Fruit fly (Drosophila melanogaster) whole organism, prepupa: ENCODE measurements around the gene CG32091.

Experiments
- Blimp-1 ChIP-seq: fragments of 200-800 bp; sonication (Bioruptor generic); optimal IDR thresholded peaks from 3 replicates; lab custom pipeline; 2017; ENCODE audit warnings: missing biosample characterization, missing genetic modification characterization, mild to moderate bottlenecking, moderate library complexity, missing genetic modification reagents
- CG10631 ChIP-seq: fragments of 200-800 bp; sonication (Bioruptor generic); optimal IDR thresholded peaks from 2 replicates; lab custom pipeline; 2016; ENCODE audit warnings: missing biosample characterization, missing genetic modification characterization
- CG11294 ChIP-seq: fragments of 200-800 bp; sonication (Bioruptor generic); IDR thresholded peaks from 2 replicates; pipeline ENCODE4 v1.3.6; 2022; ENCODE audit warnings: missing biosample characterization, missing genetic modification characterization
- CG11762 ChIP-seq: fragments of 200-800 bp; sonication (Bioruptor generic); optimal IDR thresholded peaks from 3 replicates; lab custom pipeline; 2016; ENCODE audit warnings: missing biosample characterization, missing genetic modification characterization; ENCODE audit not compliant: insufficient read depth
- CG15336 ChIP-seq: fragments of 200-800 bp; sonication (Bioruptor generic); IDR thresholded peaks from 2 replicates; pipeline ENCODE4 v1.3.6; 2022; ENCODE audit warnings: missing biosample characterization, missing genetic modification characterization
- CG1621 ChIP-seq: fragments of 200-800 bp; sonication (Bioruptor generic); optimal IDR thresholded peaks from 3 replicates; lab custom pipeline; 2018; ENCODE audit warnings: missing biosample characterization, mild to moderate bottlenecking, missing genetic modification characterization
- CG16779 ChIP-seq: fragments of 200-800 bp; sonication (Bioruptor generic); optimal IDR thresholded peaks from 3 replicates; lab custom pipeline; 2017; ENCODE audit warnings: missing biosample characterization, mild to moderate bottlenecking, missing genetic modification characterization
- CG3032 ChIP-seq: fragments of 200-800 bp; optimal IDR thresholded peaks from 2 replicates; lab custom pipeline; 2019; ENCODE audit warnings: missing biosample characterization, mild to moderate bottlenecking, missing genetic modification characterization, moderate library complexity
- CG31627 ChIP-seq: fragments of 200-800 bp; sonication (Bioruptor generic); optimal IDR thresholded peaks from 3 replicates; lab custom pipeline; 2016; ENCODE audit warnings: missing biosample characterization, missing genetic modification characterization
- CG34406 ChIP-seq: fragments of 200-800 bp; sonication (Bioruptor generic); optimal IDR thresholded peaks from 3 replicates; lab custom pipeline; 2016; ENCODE audit warnings: missing biosample characterization, missing genetic modification characterization
- CG3919 ChIP-seq: fragments of 200-800 bp; sonication (Bioruptor generic); optimal IDR thresholded peaks from 3 replicates; lab custom pipeline; 2016; ENCODE audit warnings: missing biosample characterization, missing genetic modification characterization
- CG6163 ChIP-seq: fragments of 200-800 bp; sonication (Bioruptor generic); IDR thresholded peaks from 3 replicates; pipeline ENCODE4 v1.3.6; 2022; ENCODE audit warnings: missing biosample characterization, missing genetic modification characterization
- CG6792 ChIP-seq: fragments of 200-800 bp; sonication (Bioruptor generic); optimal IDR thresholded peaks from 3 replicates; lab custom pipeline; 2016; ENCODE audit warnings: missing biosample characterization, missing genetic modification characterization
- CG7368 ChIP-seq: fragments of 200-800 bp; sonication (Bioruptor generic); optimal IDR thresholded peaks from 3 replicates; lab custom pipeline; 2016; ENCODE audit warnings: missing biosample characterization, missing genetic modification characterization
- CG8119 ChIP-seq: fragments of 200-800 bp; sonication (Bioruptor generic); IDR thresholded peaks from 3 replicates; pipeline ENCODE4 v1.3.6; 2022; ENCODE audit warnings: missing biosample characterization, missing genetic modification characterization
- CG8319 ChIP-seq: fragments of 200-800 bp; sonication (Bioruptor generic); optimal IDR thresholded peaks from 3 replicates; lab custom pipeline; 2016; ENCODE audit warnings: missing biosample characterization, missing genetic modification characterization
- Eip75B ChIP-seq: fragments of 200-800 bp; sonication (Bioruptor generic); optimal IDR thresholded peaks from 3 replicates; lab custom pipeline; 2016; ENCODE audit warnings: missing biosample characterization, missing genetic modification characterization
- Eip78C ChIP-seq: fragments of 200-800 bp; sonication (Bioruptor generic); peaks from one replicate; lab custom pipeline; 2016; ENCODE audit warnings: missing biosample characterization, missing genetic modification characterization
- Eip93F ChIP-seq: fragments of 200-800 bp; sonication (Bioruptor generic); optimal IDR thresholded peaks from 2 replicates; lab custom pipeline; 2016; ENCODE audit warnings: missing biosample characterization, mild to moderate bottlenecking, missing genetic modification characterization
- Ets21C ChIP-seq: fragments of 200-800 bp; sonication (Bioruptor generic); optimal IDR thresholded peaks from 3 replicates; lab custom pipeline; 2016; ENCODE audit warnings: missing biosample characterization, missing genetic modification characterization
- Ets96B ChIP-seq: fragments of 200-800 bp; optimal IDR thresholded peaks from 2 replicates; lab custom pipeline; 2019; ENCODE audit warnings: missing biosample characterization, mild to moderate bottlenecking, missing genetic modification characterization, moderate library complexity
- Gug ChIP-seq: fragments of 200-800 bp; sonication (Bioruptor generic); IDR thresholded peaks from 2 replicates; pipeline ENCODE4 v1.3.6; 2022; ENCODE audit warnings: missing biosample characterization, missing genetic modification characterization
- Hr39 ChIP-seq: fragments of 200-800 bp; sonication (Bioruptor generic); optimal IDR thresholded peaks from 2 replicates; lab custom pipeline; 2016; ENCODE audit warnings: missing biosample characterization, missing genetic modification characterization
- Hr4 ChIP-seq: fragments of 200-800 bp; sonication (Bioruptor generic); optimal IDR thresholded peaks from 3 replicates; lab custom pipeline; 2016; ENCODE audit warnings: missing biosample characterization, missing genetic modification characterization
- Met ChIP-seq: fragments of 200-800 bp; sonication (Bioruptor generic); optimal IDR thresholded peaks from 3 replicates; lab custom pipeline; 2016; ENCODE audit warnings: missing biosample characterization, missing genetic modification characterization
- OdsH ChIP-seq: fragments of 200-800 bp; sonication (Bioruptor generic); optimal IDR thresholded peaks from 3 replicates; lab custom pipeline; 2016; ENCODE audit warnings: missing biosample characterization, missing genetic modification characterization
- Sox102F ChIP-seq: fragments of 200-800 bp; sonication (Bioruptor generic); optimal IDR thresholded peaks from 2 replicates; lab custom pipeline; 2016; ENCODE audit warnings: missing biosample characterization, mild to moderate bottlenecking, missing genetic modification characterization
- Sox14 ChIP-seq: fragments of 200-800 bp; sonication (Bioruptor generic); optimal IDR thresholded peaks from 3 replicates; lab custom pipeline; 2016; ENCODE audit warnings: missing biosample characterization, missing genetic modification characterization
- Sox15 ChIP-seq: fragments of 200-800 bp; sonication (Bioruptor generic); optimal IDR thresholded peaks from 3 replicates; lab custom pipeline; 2016; ENCODE audit warnings: missing biosample characterization, missing genetic modification characterization
- achi ChIP-seq: fragments of 200-800 bp; sonication (Bioruptor generic); optimal IDR thresholded peaks from 3 replicates; lab custom pipeline; 2016; ENCODE audit warnings: missing biosample characterization, missing genetic modification characterization
- acj6 ChIP-seq: fragments of 200-800 bp; sonication (Bioruptor generic); optimal IDR thresholded peaks from 3 replicates; lab custom pipeline; 2016; ENCODE audit warnings: missing biosample characterization, missing genetic modification characterization
- dac ChIP-seq: fragments of 200-800 bp; sonication (Bioruptor generic); optimal IDR thresholded peaks from 2 replicates; lab custom pipeline; 2017; ENCODE audit warnings: missing biosample characterization, mild to moderate bottlenecking, missing genetic modification characterization
- dsx ChIP-seq: fragments of 200-800 bp; optimal IDR thresholded peaks from 3 replicates; lab custom pipeline; 2019; ENCODE audit warnings: missing biosample characterization, mild to moderate bottlenecking, missing genetic modification characterization, moderate library complexity; ENCODE audit not compliant: poor library complexity, severe bottlenecking
- eg ChIP-seq: fragments of 200-800 bp; sonication (Bioruptor generic); IDR thresholded peaks from 3 replicates; pipeline ENCODE4 v1.3.6; 2022; ENCODE audit warnings: missing biosample characterization, missing genetic modification characterization
- esn ChIP-seq: fragments of 200-800 bp; sonication (Bioruptor generic); optimal IDR thresholded peaks from 2 replicates; lab custom pipeline; 2016; ENCODE audit warnings: missing biosample characterization, mild to moderate bottlenecking, missing genetic modification characterization, moderate library complexity
- fd59A ChIP-seq: fragments of 200-800 bp; sonication (Bioruptor generic); optimal IDR thresholded peaks from 2 replicates; lab custom pipeline; 2017; ENCODE audit warnings: missing biosample characterization, mild to moderate bottlenecking, missing genetic modification characterization, missing genetic modification reagents
- lz ChIP-seq: fragments of 200-800 bp; sonication (Bioruptor generic); optimal IDR thresholded peaks from 3 replicates; lab custom pipeline; 2016; ENCODE audit warnings: missing biosample characterization, missing genetic modification characterization
- net ChIP-seq: fragments of 200-800 bp; sonication (Bioruptor generic); optimal IDR thresholded peaks from 3 replicates; lab custom pipeline; 2016; ENCODE audit warnings: missing biosample characterization, missing genetic modification characterization
- salr ChIP-seq, 2 experiments: fragments of 200-800 bp; sonication (Bioruptor generic); optimal IDR thresholded peaks; 3 replicates each; lab custom pipeline; 2016 to 2018; ENCODE audit warnings: missing biosample characterization in 2 of 2, missing genetic modification characterization in 2 of 2, mild to moderate bottlenecking in 1 of 2
- ss ChIP-seq, 2 experiments: fragments of 200-800 bp; sonication (Bioruptor generic); optimal IDR thresholded peaks; 2 replicates in 1 of 2; 3 replicates in 1 of 2; lab custom pipeline; 2017 to 2018; ENCODE audit warnings: mild to moderate bottlenecking in 2 of 2, missing biosample characterization in 2 of 2, missing genetic modification characterization in 2 of 2, moderate library complexity in 1 of 2
- svp ChIP-seq: fragments of 200-800 bp; sonication (Bioruptor generic); peaks from one replicate; lab custom pipeline; 2016; ENCODE audit warnings: missing biosample characterization, missing genetic modification characterization
- topi ChIP-seq: fragments of 200-800 bp; sonication (Bioruptor generic); optimal IDR thresholded peaks from 3 replicates; lab custom pipeline; 2016; ENCODE audit warnings: missing biosample characterization, missing genetic modification characterization
- vri ChIP-seq: fragments of 200-800 bp; sonication (Bioruptor generic); optimal IDR thresholded peaks from 3 replicates; lab custom pipeline; 2016; ENCODE audit warnings: missing biosample characterization, mild to moderate bottlenecking, missing genetic modification characterization

The CG32091 gene

DNA sequence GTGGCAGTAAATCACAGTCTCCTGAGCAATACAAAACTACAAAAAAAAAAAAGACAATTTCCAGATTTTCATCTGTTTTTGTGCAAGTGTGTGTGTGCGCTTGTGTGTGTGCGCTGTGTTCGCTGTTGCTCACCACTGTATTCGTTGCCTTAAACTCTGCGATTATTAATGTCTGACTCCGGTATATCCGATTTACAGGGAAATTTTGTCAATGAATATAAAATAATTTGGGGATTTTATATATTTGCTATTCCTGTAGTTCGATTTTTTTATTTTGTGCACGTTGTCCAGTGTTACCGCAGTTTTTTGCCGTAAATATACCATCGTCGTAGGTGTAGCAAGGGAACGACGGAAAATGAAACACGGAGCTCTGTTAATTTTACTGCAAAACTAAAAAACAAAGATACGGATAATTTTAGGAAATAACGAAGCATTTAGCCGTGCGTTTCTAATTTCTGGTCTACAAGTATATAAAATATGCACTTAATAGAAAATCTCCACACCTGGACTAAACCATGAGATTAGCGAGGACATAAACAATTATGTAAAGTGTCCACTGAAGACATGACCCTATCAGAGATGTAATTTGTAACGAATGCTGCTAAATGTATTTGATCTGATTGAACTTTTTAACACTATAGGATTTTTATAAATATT is 21.9 kb upstream of the CG32091 start, which contains the start of gene Duba:
Gene Duba (minus strand): TSS at position 313 of the 657 bp plus-strand sequence.
- TF ChIP-seq acj6 (GFP tag; lab: Kevin White, UChicago) = no peak
- TF ChIP-seq Ets96B = no peak
- TF ChIP-seq Sox14 (GFP tag; lab: Kevin White, UChicago) = peak; percentile 9
- TF ChIP-seq CG15336 = 0 out of 2 replicates have a peak, but pooled peaks have one; percentile 44
- no peak for TF ChIP-seq Sox15 (GFP tag; lab: Kevin White, UChicago)
- TF ChIP-seq CG11294 (GFP tag; lab: Robert Waterston, UW) = no peak
- TF ChIP-seq CG10631 = no peak
- no peak for TF ChIP-seq CG6792 (GFP tag; lab: Kevin White, UChicago)
- no peak for TF ChIP-seq OdsH (GFP tag; lab: Kevin White, UChicago)
- TF ChIP-seq net = no peak
- TF ChIP-seq dsx (GFP tag; lab: Kevin White, UChicago) = no peak
- TF ChIP-seq vri = no peak
- no peak for TF ChIP-seq Blimp-1 (GFP tag; lab: Kevin White, UChicago)
- no peak for TF ChIP-seq CG34406 (GFP tag; lab: Kevin White, UChicago)
- no peak for TF ChIP-seq CG8119
- no peak for TF ChIP-seq fd59A
- TF ChIP-seq CG6163 (GFP tag; lab: Robert Waterston, UW) = no peak; the same call in 2 of the 3 replicates
- TF ChIP-seq Gug (GFP tag; lab: Robert Waterston, UW) = no peak
- no peak for TF ChIP-seq Ets21C
- no peak for TF ChIP-seq CG3919 (GFP tag; lab: Kevin White, UChicago)
- peak; percentile 71 for TF ChIP-seq Eip78C (GFP tag; lab: Kevin White, UChicago)
- TF ChIP-seq CG7368 = no peak
- peak in 1 of 2 experiments; percentile 38 for TF ChIP-seq ss (GFP tag; optimal IDR thresholded peaks at IDR 0.05; lab: Kevin White, UChicago)
- peak; percentile 99 for TF ChIP-seq CG1621 (tag; lab: Kevin White, UChicago)
- TF ChIP-seq Eip75B = no peak
- no peak for TF ChIP-seq CG16779 (tag; lab: Kevin White, UChicago)
- TF ChIP-seq CG11762 (GFP tag; lab: Kevin White, UChicago) = no peak
- TF ChIP-seq CG8319 = no peak
- TF ChIP-seq Sox102F (GFP tag; lab: Kevin White, UChicago) = no peak
- TF ChIP-seq esn (GFP tag; lab: Kevin White, UChicago) = no peak
- TF ChIP-seq CG31627 (GFP tag; lab: Kevin White, UChicago) = no peak
- no peak for TF ChIP-seq svp (GFP tag; lab: Kevin White, UChicago)
- TF ChIP-seq Eip93F (GFP tag; lab: Kevin White, UChicago) = no peak
- TF ChIP-seq achi (GFP tag; lab: Kevin White, UChicago) = no peak
- no peak for TF ChIP-seq topi (GFP tag; lab: Kevin White, UChicago)
- no peak for TF ChIP-seq lz (GFP tag; lab: Kevin White, UChicago)
- TF ChIP-seq Met (GFP tag; lab: Kevin White, UChicago) = no peak
- TF ChIP-seq dac = no peak
- no peak for TF ChIP-seq Hr39 (GFP tag; lab: Kevin White, UChicago)
- TF ChIP-seq salr (GFP tag; optimal IDR thresholded peaks at IDR 0.05; lab: Kevin White, UChicago) = no peak
- TF ChIP-seq Hr4 = no peak
- no peak for TF ChIP-seq eg (GFP tag; lab: Robert Waterston, UW)
- TF ChIP-seq CG3032 = no peak
